Worm (Caenorhabditis elegans) whole organism, L4/young adult: Measurements from ENCODE around the gene lin-40.

ENCODE experiments used
- W03F9.2 ChIP-seq: fragments of 150-350 bp; optimal IDR thresholded peaks from 2 replicates; lab custom pipeline; 2014; ENCODE audit warnings: missing biosample characterization, missing genetic modification characterization
- dao-5 ChIP-seq: sonication (generic microtip); optimal IDR thresholded peaks from 2 replicates; lab custom pipeline; 2016; ENCODE audit warnings: missing genotype, missing genetic modification characterization, moderate library complexity, missing compliant biosample characterization
- him-1 ChIP-seq: sonication (generic microtip); optimal IDR thresholded peaks from 2 replicates; lab custom pipeline; 2016; ENCODE audit warnings: missing genotype, missing genetic modification reagents, missing genetic modification characterization, missing compliant biosample characterization

The lin-40 gene

ce11 chrV:3718507-3718906 lies 13.7 kb downstream of the lin-40 start:
- TF ChIP-seq dao-5 (no peak), W03F9.2 (no peak), him-1 (no peak)

DNA sequence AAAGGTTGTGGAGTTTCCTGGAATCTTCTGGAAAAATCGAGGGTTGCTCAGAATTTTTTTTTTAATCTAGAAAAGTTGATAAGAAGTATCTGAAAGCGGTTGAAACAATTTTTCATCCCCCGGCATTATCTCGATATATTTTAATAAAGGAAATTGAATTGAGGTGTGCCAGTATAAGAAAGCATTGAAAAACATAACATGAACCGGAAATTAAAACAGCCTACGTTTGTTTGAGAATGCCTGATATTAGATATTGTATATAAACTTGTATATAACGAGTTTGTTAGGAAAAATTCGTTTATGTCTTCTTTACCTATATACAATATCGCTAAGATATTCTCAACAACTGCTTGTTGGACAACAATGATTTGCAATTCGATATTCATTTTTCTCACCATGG lies 20.0 kb downstream of the lin-40 start, which contains the start of gene str-30:
str-30 (plus strand) TSS at position 301 of the 400 bp plus-strand sequence.
- no peak for TF ChIP-seq dao-5
- no peak for TF ChIP-seq him-1
- TF ChIP-seq W03F9.2: no peak

DNA sequence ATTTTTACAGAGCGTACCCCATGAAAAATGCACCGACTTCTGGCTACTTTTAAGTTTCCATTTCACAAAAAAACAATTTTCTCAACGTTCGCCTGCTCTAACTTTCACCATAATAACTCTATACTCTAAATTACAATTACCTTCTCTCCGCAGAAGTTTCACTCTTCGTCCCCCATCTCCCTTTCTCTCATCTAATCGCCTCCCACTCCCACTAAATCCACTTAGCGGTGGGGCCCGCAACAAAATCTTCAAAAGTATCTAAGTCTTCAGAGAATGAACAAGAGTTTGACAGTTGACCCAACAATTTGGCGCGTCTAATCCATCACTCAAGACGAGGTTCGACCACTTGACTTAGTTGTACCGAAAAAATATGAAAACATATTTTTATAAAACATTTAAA lies 33.6 kb downstream of the lin-40 start:
- no peak for TF ChIP-seq dao-5
- no peak for TF ChIP-seq him-1
- TF ChIP-seq W03F9.2: no peak

ce11 chrV:3739302-3739701 lies 34.5 kb downstream of the lin-40 start, which contains the start of gene hpo-36:
hpo-36 (minus strand) TSS chrV:3739402.
- TF ChIP-seq W03F9.2: no peak
- no peak for TF ChIP-seq him-1
- no peak for TF ChIP-seq dao-5

ce11 chrV:3743172-3743626 lies 38.4 kb downstream of the lin-40 start, which contains the start of gene mtm-9:
mtm-9 (plus strand) TSS chrV:3743576.
- TF ChIP-seq him-1 (no peak), dao-5 (no peak), W03F9.2 (no peak)

ce11 chrV:3750328-3750727 lies 45.5 kb downstream of the lin-40 start:
- TF ChIP-seq dao-5: no peak
- no peak for TF ChIP-seq him-1
- TF ChIP-seq W03F9.2: no peak

ce11 chrV:3756887-3757286 lies 52.1 kb downstream of the lin-40 start, which contains the start of gene gid-7:
gid-7 (minus strand) TSS chrV:3757074.
- TF ChIP-seq dao-5 (no peak), W03F9.2 (no peak), him-1 (no peak)

ce11 chrV:3759419-3759915 lies 54.7 kb downstream of the lin-40 start, which contains the start of gene chk-1:
chk-1 (minus strand) TSS chrV:3759469.
- TF ChIP-seq him-1 (no peak), W03F9.2 (no peak), dao-5 (no peak)

- TF ChIP-seq him-1 (no peak), W03F9.2 (no peak), dao-5 (no peak)
Measured at ce11 chrV:3760839-3761238, 56.1 kb downstream of the lin-40 start, which contains the start of gene oac-55. oac-55 (plus strand) TSS chrV:3761139.

ce11 chrV:3761829-3762228 lies 57.0 kb downstream of the lin-40 start:
- no peak for TF ChIP-seq W03F9.2
- no peak for TF ChIP-seq him-1
- TF ChIP-seq dao-5: no peak
